Worm (Caenorhabditis elegans): ENCODE results near the gene cwp-3.

Gene cwp-3

ce11 chrV:4860525-4860924 lies 17.9 kb downstream of the cwp-3 start:
- peak; percentile 9 to 15 for TF ChIP-seq efl-1 (optimal IDR thresholded peaks at IDR 0.05)
- peak in 1 of 2 experiments; percentile 78 for TF ChIP-seq efl-1 (GFP tag; optimal IDR thresholded peaks at IDR 0.05 in 1 of 2)
- no peak for TF ChIP-seq egl-27 (tag; optimal IDR thresholded peaks at IDR 0.05)
- TF ChIP-seq sptf-1 (tag; optimal IDR thresholded peaks at IDR 0.05) = no peak
- TF ChIP-seq nhr-77 (tag; optimal IDR thresholded peaks at IDR 0.05) = no peak
- no peak for TF ChIP-seq nhr-12 (tag; optimal IDR thresholded peaks at IDR 0.05)
- TF ChIP-seq Y116A8C.19 (tag; optimal IDR thresholded peaks at IDR 0.05; ENCODE audit: borderline replicate concordance) = no peak
- no peak for TF ChIP-seq ceh-88 (GFP tag; IDR thresholded peaks at IDR 0.05)
- TF ChIP-seq nhr-47 (tag; optimal IDR thresholded peaks at IDR 0.05) = peak; percentile 25
- no peak for TF ChIP-seq nhr-20 (tag; optimal IDR thresholded peaks at IDR 0.05)
- no peak for TF ChIP-seq lin-39 (tag; optimal IDR thresholded peaks at IDR 0.05)
- TF ChIP-seq ceh-63 (GFP tag; optimal IDR thresholded peaks at IDR 0.05) = no peak
- no peak for TF ChIP-seq lir-3 (tag; optimal IDR thresholded peaks at IDR 0.05; ENCODE audit: poor library complexity)
- peak; percentile 37 for TF ChIP-seq nhr-71 (tag; optimal IDR thresholded peaks at IDR 0.05)
- peak; percentile 57 for TF ChIP-seq lin-14 (GFP tag; optimal IDR thresholded peaks at IDR 0.05)
- TF ChIP-seq skn-1 (tag; optimal IDR thresholded peaks at IDR 0.05) = no peak
- peak; percentile 15 for TF ChIP-seq fkh-8 (tag; optimal IDR thresholded peaks at IDR 0.05)
- no peak for TF ChIP-seq unc-130 (tag; optimal IDR thresholded peaks at IDR 0.05)
- no peak for TF ChIP-seq rnt-1 (tag; optimal IDR thresholded peaks at IDR 0.05)
- TF ChIP-seq hlh-17 (GFP tag; optimal IDR thresholded peaks at IDR 0.05; ENCODE audit: borderline replicate concordance) = no peak
- TF ChIP-seq egl-13 (tag; optimal IDR thresholded peaks at IDR 0.05) = peak; percentile 22
- TF ChIP-seq lsy-2 (tag; optimal IDR thresholded peaks at IDR 0.05) = peak in 1 of 2 experiments; percentile 13
- TF ChIP-seq nhr-19 (GFP tag; conservative IDR thresholded peaks at IDR 0.05) = no peak
- TF ChIP-seq C16A3.4 (tag; optimal IDR thresholded peaks at IDR 0.05) = no peak
- peak; percentile 18 for TF ChIP-seq snu-23 (GFP tag; optimal IDR thresholded peaks at IDR 0.05)
- no peak for TF ChIP-seq pqm-1 (tag; optimal IDR thresholded peaks at IDR 0.05)
- peak; percentile 50 for TF ChIP-seq dsc-1 (tag; optimal IDR thresholded peaks at IDR 0.05)
- no peak for TF ChIP-seq fkh-10 (GFP tag; optimal IDR thresholded peaks at IDR 0.05)
- no peak for TF ChIP-seq lin-15B (tag; optimal IDR thresholded peaks at IDR 0.05)
- no peak for TF ChIP-seq tlp-1 (tag; optimal IDR thresholded peaks at IDR 0.05)
- TF ChIP-seq hlh-4 (tag; optimal IDR thresholded peaks at IDR 0.05) = no peak

ce11 chrV:4862737-4863136 lies 20.1 kb downstream of the cwp-3 start, which contains the start of gene C37H5.13:
Gene C37H5.13, minus strand, starts transcription at chrV:4862965.
- TF ChIP-seq elt-3 (tag; optimal IDR thresholded peaks at IDR 0.05) (no peak), snu-23 (GFP tag; optimal IDR thresholded peaks at IDR 0.05) (peak; percentile 31), hlh-4 (tag; optimal IDR thresholded peaks at IDR 0.05) (no peak), unc-30 (tag; optimal IDR thresholded peaks at IDR 0.05) (no peak), aly-2 (tag; optimal IDR thresholded peaks at IDR 0.05) (no peak), nhr-77 (tag; optimal IDR thresholded peaks at IDR 0.05) (peak; percentile 27), nhr-19 (GFP tag; conservative IDR thresholded peaks at IDR 0.05) (no peak), blmp-1 (tag; optimal IDR thresholded peaks at IDR 0.05) (no peak), jun-1 (tag; optimal IDR thresholded peaks at IDR 0.05) (no peak), zag-1 (tag; optimal IDR thresholded peaks at IDR 0.05) (no peak), ztf-4 (tag; optimal IDR thresholded peaks at IDR 0.05) (peak; percentile 18), efl-3 (GFP tag; optimal IDR thresholded peaks at IDR 0.05) (no peak), mep-1 (tag; optimal IDR thresholded peaks at IDR 0.05) (peak; percentile 21), nhr-20 (tag; optimal IDR thresholded peaks at IDR 0.05) (peak; percentile 53), lin-35 (GFP tag; optimal IDR thresholded peaks at IDR 0.05) (peak in 1 of 2 experiments; percentile 32), fkh-8 (tag; optimal IDR thresholded peaks at IDR 0.05) (no peak), lin-14 (GFP tag; optimal IDR thresholded peaks at IDR 0.05) (peak; percentile 73), nhr-28 (tag; optimal IDR thresholded peaks at IDR 0.05) (no peak), mab-9 (GFP tag; IDR thresholded peaks at IDR 0.05) (no peak), C34B4.2 (tag; optimal IDR thresholded peaks at IDR 0.05) (no peak), snpc-4 (tag; optimal IDR thresholded peaks at IDR 0.05) (no peak), nhr-85 (tag) (peak; percentile 50), alr-1 (tag; optimal IDR thresholded peaks at IDR 0.05; ENCODE audit: borderline replicate concordance) (no peak), C16A3.4 (tag; optimal IDR thresholded peaks at IDR 0.05) (peak; percentile 1), nhr-11 (tag; optimal IDR thresholded peaks at IDR 0.05) (no peak), nhr-71 (tag; optimal IDR thresholded peaks at IDR 0.05) (peak; percentile 49), pax-3 (tag; optimal IDR thresholded peaks at IDR 0.05) (no peak), dsc-1 (tag; optimal IDR thresholded peaks at IDR 0.05) (no peak)

Measured in whole organism, L1 larva.